Fruit fly (Drosophila melanogaster): ENCODE results near the gene CG8028.

The CG8028 gene

dm6 chrX:19289318-19289970 is 9.3 kb upstream of the CG8028 start (continued):
- TF ChIP-seq CG11504 (tag; optimal IDR thresholded peaks at IDR 0.05): peak; percentile 91
- TF ChIP-seq CG33213 (GFP tag; optimal IDR thresholded peaks at IDR 0.05): peak; percentile 77
- TF ChIP-seq lola (GFP tag; optimal IDR thresholded peaks at IDR 0.05): peak in 1 of 3 experiments; percentile 63
- peak; percentile 86 for TF ChIP-seq jumu (GFP tag; optimal IDR thresholded peaks at IDR 0.05)
- TF ChIP-seq CG10654 (GFP tag; optimal IDR thresholded peaks at IDR 0.05): peak; percentile 86
- TF ChIP-seq CG1647 (GFP tag; optimal IDR thresholded peaks at IDR 0.05): peak; percentile 88
- peak; percentile 94 for TF ChIP-seq ttk (GFP tag; IDR thresholded peaks at IDR 0.05)
- TF ChIP-seq CG42726 (GFP tag; IDR thresholded peaks at IDR 0.05; ENCODE audit: partially characterized antibody): no peak
- TF ChIP-seq Antp (GFP tag; optimal IDR thresholded peaks at IDR 0.05): peak; percentile 87
- TF ChIP-seq CG4404 (GFP tag; IDR thresholded peaks at IDR 0.05): peak; percentile 59
- peak; percentile 84 for TF ChIP-seq btn (GFP tag; optimal IDR thresholded peaks at IDR 0.05)
- peak; percentile 61 for TF ChIP-seq CG9437 (GFP tag; optimal IDR thresholded peaks at IDR 0.05)
- TF ChIP-seq run (tag; optimal IDR thresholded peaks at IDR 0.05): peak; percentile 85
- TF ChIP-seq pb (GFP tag; optimal IDR thresholded peaks at IDR 0.05): peak; percentile 83
- TF ChIP-seq D19A (tag; optimal IDR thresholded peaks at IDR 0.05): peak; percentile 78
- TF ChIP-seq unc-4 (GFP tag; IDR thresholded peaks at IDR 0.05; ENCODE audit: partially characterized antibody): no peak
- peak; percentile 68 for TF ChIP-seq sd (tag; optimal IDR thresholded peaks at IDR 0.05)
- peak; percentile 82 for TF ChIP-seq CG6813 (GFP tag; optimal IDR thresholded peaks at IDR 0.05)
- peak; percentile 82 for TF ChIP-seq CG1602 (GFP tag; optimal IDR thresholded peaks at IDR 0.05)
- TF ChIP-seq Atf6 (GFP tag; IDR thresholded peaks at IDR 0.05): peak; percentile 78; the same call in 1 of the 2 replicates
- TF ChIP-seq GATAe (GFP tag; conservative IDR thresholded peaks at IDR 0.05): no peak
- peak; percentile 84 for TF ChIP-seq CG11723 (GFP tag; optimal IDR thresholded peaks at IDR 0.05)
- peak; percentile 18 for TF ChIP-seq CG34376 (GFP tag; optimal IDR thresholded peaks at IDR 0.05)
- TF ChIP-seq bsh (GFP tag; optimal IDR thresholded peaks at IDR 0.05): peak; percentile 71 to 93
- peak; percentile 95 for TF ChIP-seq corto (GFP tag; optimal IDR thresholded peaks at IDR 0.05)
- peak; percentile 91 for TF ChIP-seq seq (GFP tag; IDR thresholded peaks at IDR 0.05)
- TF ChIP-seq CG11398 (GFP tag; optimal IDR thresholded peaks at IDR 0.05): peak; percentile 63
- TF ChIP-seq dm (GFP tag; optimal IDR thresholded peaks at IDR 0.05): peak; percentile 62
- TF ChIP-seq tgo (GFP tag; IDR thresholded peaks at IDR 0.05): peak; percentile 90
- no peak for TF ChIP-seq Dref (GFP tag; IDR thresholded peaks at IDR 0.05)
- TF ChIP-seq jigr1 (GFP tag; IDR thresholded peaks at IDR 0.05): peak; percentile 66; the same call in 1 of the 3 replicates
- no peak for TF ChIP-seq hbn (GFP tag; IDR thresholded peaks at IDR 0.05; ENCODE audit: partially characterized antibody)
- TF ChIP-seq Ets97D (GFP tag; optimal IDR thresholded peaks at IDR 0.05): peak; percentile 67
- TF ChIP-seq sug (tag; optimal IDR thresholded peaks at IDR 0.05): peak; percentile 72
- peak; percentile 68 for TF ChIP-seq Spps (tag; optimal IDR thresholded peaks at IDR 0.05)
- peak; percentile 73 for TF ChIP-seq wdn (GFP tag; IDR thresholded peaks at IDR 0.05)
- peak; percentile 83 for TF ChIP-seq wor (GFP tag; IDR thresholded peaks at IDR 0.05)
- peak; percentile 59 for TF ChIP-seq CG13123 (GFP tag; optimal IDR thresholded peaks at IDR 0.05)
- no peak for TF ChIP-seq Hr39 (optimal IDR thresholded peaks at IDR 0.05)
- TF ChIP-seq HLH3B (GFP tag; IDR thresholded peaks at IDR 0.05): peak; percentile 93
- TF ChIP-seq CG43689 (GFP tag; IDR thresholded peaks at IDR 0.05): peak; percentile 77
- TF ChIP-seq Dbx (GFP tag; IDR thresholded peaks at IDR 0.05): peak; percentile 67; the same call in 2 of the 3 replicates
- peak; percentile 92 for TF ChIP-seq CG13424 (tag; optimal IDR thresholded peaks at IDR 0.05)
- no peak for TF ChIP-seq sc (optimal IDR thresholded peaks at IDR 0.05)
- TF ChIP-seq sc (GFP tag; optimal IDR thresholded peaks at IDR 0.05): peak; percentile 65
- no peak for TF ChIP-seq ato (GFP tag; IDR thresholded peaks at IDR 0.05; ENCODE audit: partially characterized antibody)
- TF ChIP-seq CG10431 (GFP tag; optimal IDR thresholded peaks at IDR 0.05): peak; percentile 34
- peak; percentile 94 for TF ChIP-seq Optix (GFP tag; IDR thresholded peaks at IDR 0.05)
- TF ChIP-seq ATbp (GFP tag; optimal IDR thresholded peaks at IDR 0.05): peak; percentile 90
- TF ChIP-seq ac (GFP tag; optimal IDR thresholded peaks at IDR 0.05): peak; percentile 25
